Fruit fly (Drosophila melanogaster): Measurements from ENCODE around the gene CG34435.

Gene CG34435

DNA sequence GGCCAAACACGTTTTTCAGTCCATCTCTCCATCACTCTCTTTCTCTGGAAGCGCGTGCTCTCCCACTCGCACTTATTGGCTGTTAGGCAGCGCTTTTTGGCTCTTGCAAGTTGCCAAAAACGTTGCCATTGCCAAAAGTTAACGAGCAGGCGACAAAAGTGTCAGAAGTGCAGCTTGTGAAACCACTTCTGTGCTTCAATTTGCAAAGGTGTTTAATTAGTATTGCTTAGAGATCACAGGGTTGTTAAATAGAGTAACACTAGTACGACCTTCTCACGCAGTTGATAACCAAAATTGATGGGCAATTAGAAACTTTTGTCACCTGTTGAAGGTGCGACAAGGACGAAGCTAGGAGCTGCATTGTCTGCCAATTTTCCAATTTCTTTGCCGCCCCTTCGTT is 5.8 kb downstream of the CG34435 start:
- no peak for TF ChIP-seq CG17801 (GFP tag; optimal IDR thresholded peaks at IDR 0.05; ENCODE audit: partially characterized antibody)

DNA sequence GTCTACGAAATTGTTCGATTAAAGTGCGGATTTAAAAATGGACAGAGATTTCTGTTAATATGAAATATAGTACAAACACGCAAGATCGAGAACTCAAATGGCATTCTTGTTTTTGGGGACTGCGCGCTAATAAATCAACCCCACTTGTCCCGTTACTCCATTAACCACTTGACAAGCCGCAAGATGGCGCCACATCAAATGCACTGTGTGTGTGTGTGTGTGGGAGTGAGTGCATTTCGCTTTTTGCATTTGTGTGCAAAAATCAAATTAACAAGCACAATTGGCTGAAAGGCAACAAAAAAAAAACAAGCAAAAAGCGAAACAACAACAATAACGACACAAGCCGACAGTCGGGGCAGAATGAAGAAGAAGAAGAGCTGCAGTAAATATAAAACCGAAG is 6.6 kb downstream of the CG34435 start:
- no peak for TF ChIP-seq CG17801 (GFP tag; optimal IDR thresholded peaks at IDR 0.05; ENCODE audit: partially characterized antibody)

DNA sequence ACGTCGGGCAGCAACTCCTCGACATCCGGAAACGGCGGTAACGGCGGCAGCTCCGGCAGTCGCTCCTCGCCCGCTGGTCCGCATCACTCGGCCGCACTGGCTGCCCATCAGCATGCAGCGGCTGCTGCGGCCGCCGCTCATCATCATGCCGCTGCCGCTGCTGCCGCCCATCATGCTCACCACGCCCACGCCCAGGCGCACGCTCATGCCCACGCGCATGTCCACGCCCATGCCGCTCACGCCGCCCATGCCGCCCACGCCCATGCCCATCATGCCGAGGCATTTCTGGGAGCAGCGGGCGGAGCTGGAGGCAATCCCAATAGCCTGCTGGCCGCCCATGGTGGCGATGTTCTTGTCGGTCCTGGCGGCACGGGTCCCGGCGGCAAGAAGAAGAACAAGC is 7.9 kb downstream of the CG34435 start:
- no peak for TF ChIP-seq CG17801 (GFP tag; optimal IDR thresholded peaks at IDR 0.05; ENCODE audit: partially characterized antibody)

DNA sequence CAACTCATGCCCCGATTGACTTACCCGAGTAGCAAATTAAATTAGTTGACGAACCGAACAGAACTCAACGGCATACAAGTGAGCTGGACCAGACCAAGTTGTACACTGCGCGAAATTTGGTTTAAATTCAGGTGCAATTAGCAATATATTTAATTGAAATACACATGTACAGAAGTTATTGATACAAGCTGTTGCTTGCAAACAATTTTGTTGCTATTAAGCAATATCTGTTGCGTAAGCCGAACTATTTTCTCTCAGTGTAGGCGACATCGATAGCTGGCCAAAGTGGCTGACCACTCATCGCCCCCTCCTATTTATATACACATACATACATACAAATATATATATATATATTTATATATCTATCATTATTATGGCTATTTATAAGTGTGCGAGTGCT is 10.1 kb downstream of the CG34435 start:
- TF ChIP-seq CG17801 (GFP tag; optimal IDR thresholded peaks at IDR 0.05; ENCODE audit: partially characterized antibody) = no peak

DNA sequence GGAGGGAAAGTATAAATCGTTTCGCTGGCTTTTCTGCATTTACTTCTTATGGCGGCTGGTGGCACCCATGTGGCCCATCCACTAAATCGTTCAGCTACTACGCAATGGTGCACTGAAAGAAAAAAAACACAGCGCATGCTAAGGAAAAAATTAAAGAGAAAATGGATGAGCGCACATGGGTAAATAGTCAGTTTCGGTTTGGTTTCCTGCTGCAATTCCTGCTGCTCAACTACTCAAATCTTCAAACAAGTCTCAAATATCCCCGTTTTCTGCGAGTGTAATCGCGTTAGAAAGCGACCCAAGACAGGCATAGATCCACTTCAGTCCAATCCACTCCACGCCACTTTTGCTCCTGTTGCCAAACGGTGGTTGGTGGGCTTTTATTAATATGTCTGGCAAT is 11.3 kb downstream of the CG34435 start:
- no peak for TF ChIP-seq CG17801 (GFP tag; optimal IDR thresholded peaks at IDR 0.05; ENCODE audit: partially characterized antibody)

DNA sequence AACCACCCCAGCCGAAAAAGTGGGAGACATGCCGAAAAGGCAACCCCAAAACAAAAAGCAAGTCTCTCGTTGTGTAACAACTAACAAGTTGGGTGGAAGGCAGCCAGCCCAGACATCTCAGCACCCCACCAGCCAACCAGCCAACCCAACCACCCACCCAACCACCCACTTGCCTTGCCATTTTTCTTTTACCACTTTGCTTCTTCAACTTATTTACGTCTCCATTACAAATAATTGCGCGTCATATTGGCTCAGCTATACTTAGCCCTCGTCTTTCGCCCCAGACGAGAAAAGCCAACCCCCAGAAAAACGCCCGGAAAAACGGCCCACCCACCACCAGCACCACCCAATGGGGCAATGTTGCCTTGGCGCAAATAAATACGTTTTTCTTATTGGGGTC is 12.0 kb downstream of the CG34435 start:
- TF ChIP-seq CG17801 (GFP tag; optimal IDR thresholded peaks at IDR 0.05; ENCODE audit: partially characterized antibody) = no peak

DNA sequence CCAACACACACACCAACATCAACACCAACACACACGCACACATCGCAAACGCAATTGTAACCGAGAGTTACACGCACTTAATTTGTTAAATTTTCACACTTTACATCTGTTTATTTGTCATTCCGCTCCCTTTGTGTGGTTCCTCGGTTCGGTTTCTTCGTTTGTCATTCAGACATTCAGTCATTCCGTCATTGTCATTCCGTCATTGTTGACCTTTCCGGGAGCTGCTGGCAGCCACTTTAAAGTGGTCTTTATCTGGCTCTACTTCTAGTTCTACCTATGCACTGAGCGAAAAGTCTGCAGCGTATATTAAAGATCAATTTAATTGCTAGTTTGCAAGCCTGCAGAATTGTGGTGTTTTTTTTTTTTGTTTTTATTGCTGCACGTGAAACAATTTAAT is 17.7 kb downstream of the CG34435 start:
- no peak for TF ChIP-seq CG17801 (GFP tag; optimal IDR thresholded peaks at IDR 0.05; ENCODE audit: partially characterized antibody)

DNA sequence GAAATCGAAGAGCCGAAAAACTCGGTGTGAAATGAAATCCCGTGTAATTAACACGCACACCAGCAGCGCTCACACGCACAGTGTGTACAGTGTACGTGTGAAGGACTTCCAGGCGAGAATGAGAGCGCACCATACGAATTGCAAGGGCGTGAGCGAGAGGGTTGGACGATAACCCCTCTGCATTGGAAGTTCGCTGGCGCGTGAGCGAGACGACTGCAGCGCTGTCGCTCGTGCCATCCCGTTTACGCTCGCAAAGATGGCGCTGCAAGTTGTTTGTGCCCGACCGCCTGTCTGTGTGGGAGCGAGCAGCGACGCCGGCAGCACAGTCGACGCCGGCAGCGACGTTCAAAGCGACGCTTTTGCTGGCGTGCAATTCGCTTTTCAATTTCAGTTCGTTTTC is 20.4 kb downstream of the CG34435 start, which contains the start of gene Vsx1:
Gene Vsx1 (plus strand): TSS at position 388 of the 400 bp plus-strand sequence.
- TF ChIP-seq CG17801 (GFP tag; optimal IDR thresholded peaks at IDR 0.05; ENCODE audit: partially characterized antibody) = no peak

DNA sequence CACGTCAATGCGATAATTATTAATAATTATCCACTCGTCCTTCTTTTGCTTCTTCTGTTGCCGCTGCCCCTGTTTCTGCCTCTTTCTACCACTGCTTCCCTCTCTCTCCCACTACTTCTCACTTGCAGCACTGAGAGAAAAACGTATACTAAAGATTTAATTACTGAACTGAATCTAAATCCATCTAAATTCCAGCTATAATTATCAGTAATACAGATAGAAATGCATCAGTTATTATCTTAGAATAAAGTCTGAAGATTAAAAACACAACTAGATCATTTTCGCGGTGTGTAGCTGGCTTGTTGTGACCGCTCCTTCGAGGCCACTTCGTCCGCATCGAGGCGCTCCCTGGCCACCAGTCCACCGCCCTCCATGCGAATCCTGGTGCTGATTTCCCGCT is 24.3 kb downstream of the CG34435 start:
- TF ChIP-seq CG17801 (GFP tag; optimal IDR thresholded peaks at IDR 0.05; ENCODE audit: partially characterized antibody) = no peak

DNA sequence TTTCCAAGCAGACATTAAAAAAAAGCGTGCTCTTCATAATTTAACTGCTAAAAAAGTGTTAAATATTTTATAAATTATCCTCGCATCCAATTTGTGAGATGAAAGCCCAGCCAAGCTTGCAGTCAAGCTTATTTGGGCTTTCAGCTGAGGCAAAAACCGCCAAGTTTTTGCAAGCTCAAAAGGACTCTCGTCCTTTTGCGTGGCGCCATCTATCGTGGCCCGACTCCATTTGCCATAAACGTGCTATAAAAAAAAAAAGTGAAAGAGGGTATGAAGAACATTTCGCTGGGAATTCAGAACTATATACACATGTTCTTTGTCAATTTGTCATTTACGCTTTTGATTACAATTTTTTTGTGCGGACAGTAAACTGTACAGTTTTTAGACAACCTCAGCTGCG is 25.8 kb downstream of the CG34435 start:
- no peak for TF ChIP-seq CG17801 (GFP tag; optimal IDR thresholded peaks at IDR 0.05; ENCODE audit: partially characterized antibody)

DNA sequence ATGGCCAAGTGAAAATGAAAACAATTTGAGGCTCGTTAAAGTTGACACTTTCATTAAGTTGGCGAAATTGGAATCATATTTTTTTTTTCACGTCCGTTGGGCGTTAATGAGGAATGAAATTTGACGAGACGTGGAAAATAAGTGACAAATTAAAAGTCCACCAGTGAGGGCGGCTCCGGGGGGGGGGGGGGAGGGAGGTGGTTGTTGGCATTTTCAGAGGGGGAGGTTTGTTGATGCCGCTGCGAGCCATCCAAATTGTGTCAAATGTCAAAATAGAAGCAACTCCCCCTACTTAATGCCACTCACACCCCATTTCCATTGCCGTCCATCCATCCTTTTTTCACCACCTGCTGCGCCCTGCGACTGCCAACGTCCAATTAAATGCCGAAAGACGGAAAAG is 27.2 kb downstream of the CG34435 start:
- no peak for TF ChIP-seq CG17801 (GFP tag; optimal IDR thresholded peaks at IDR 0.05; ENCODE audit: partially characterized antibody)

DNA sequence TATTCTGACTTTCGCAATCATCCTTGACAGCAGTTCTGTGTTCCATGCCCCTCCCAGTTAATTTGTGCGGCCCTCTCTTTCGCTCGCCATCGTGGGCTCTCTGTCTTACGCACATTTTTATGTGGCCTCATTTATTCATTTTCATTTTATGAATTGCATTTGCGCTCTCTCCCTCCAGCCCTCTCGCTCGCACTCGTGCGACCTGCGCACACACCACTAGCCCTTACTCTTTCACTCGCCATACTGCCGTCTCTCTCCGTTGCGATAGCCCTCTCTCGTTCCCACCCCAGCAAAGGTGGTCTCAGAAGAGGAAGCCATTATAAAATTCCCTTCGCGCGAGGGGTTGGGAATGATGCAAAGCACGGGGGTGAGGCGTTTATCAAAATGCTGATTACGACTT is 34.8 kb downstream of the CG34435 start:
- no peak for TF ChIP-seq CG17801 (GFP tag; optimal IDR thresholded peaks at IDR 0.05; ENCODE audit: partially characterized antibody)

DNA sequence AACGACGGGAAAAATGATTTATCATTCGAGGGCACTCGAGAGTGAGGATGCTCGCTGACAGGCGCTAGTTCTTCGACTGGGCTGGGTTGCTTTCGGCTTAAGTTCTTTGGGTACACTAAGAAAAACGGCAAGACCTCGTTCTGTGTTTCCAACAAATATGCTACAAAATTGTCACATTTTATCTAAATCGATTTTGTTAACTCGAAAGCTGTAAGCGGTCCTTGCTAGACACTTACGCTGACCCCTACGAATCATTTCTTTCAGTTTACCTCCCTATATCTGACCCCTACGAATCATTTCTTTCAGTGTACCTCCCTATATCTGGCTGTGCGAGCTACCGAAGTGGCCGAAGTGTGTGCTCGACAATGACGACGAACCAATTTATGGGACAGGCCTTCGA is 50.3 kb downstream of the CG34435 start:
- TF ChIP-seq CG17801 (GFP tag; optimal IDR thresholded peaks at IDR 0.05; ENCODE audit: partially characterized antibody) = no peak

DNA sequence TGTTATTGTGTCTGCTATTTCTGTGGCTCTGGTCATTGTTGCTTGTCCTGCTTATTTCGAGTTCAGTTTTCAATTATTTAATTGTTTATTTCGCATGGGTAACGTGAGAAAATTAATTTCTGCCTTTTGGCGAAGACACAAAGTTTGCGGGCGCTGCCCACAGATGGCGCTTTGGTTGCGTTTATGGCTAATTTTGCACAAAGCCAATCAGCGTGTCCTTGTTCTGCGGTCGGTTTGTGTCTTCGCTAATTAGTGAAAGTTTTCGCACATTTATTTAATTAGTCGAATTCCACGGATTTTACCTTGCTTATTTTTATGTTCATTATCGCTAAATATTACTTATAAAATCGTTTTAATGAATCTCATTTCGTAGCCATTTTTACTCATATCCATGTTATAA is 50.9 kb downstream of the CG34435 start:
- no peak for TF ChIP-seq CG17801 (GFP tag; optimal IDR thresholded peaks at IDR 0.05; ENCODE audit: partially characterized antibody)
